Fruit fly (Drosophila melanogaster): ENCODE results near the gene PIG-P.

The PIG-P gene

DNA sequence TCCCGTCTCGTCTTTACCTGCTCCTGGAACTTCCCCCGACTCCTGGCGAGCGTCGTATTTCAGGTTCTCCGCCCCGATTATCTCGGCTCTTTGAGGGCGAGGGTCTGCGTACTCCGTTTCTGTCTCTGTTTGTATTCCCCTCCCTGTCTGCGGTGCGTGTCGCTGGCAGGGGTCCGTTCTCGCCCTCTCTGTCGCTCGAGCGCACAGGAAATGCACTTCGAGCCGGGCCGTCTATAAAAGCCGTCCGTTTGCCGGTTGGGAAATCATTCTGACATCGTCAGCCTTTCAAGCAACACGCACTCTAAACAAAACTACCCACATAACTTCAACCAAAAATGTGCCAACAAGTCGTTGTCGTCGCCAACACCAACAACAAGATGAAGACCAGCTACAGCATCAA, 47.4 kb downstream of the PIG-P start (continued):
- peak; percentile 17 for TF ChIP-seq jumu (GFP tag; optimal IDR thresholded peaks at IDR 0.05)
- no peak for TF ChIP-seq lov (optimal IDR thresholded peaks at IDR 0.05)
- TF ChIP-seq lov (GFP tag; IDR thresholded peaks at IDR 0.05), result no peak
- TF ChIP-seq CG2712 (tag; optimal IDR thresholded peaks at IDR 0.05), result peak; percentile 5
- no peak for TF ChIP-seq BtbVII (GFP tag; optimal IDR thresholded peaks at IDR 0.05)
- no peak for TF ChIP-seq D19B (GFP tag; optimal IDR thresholded peaks at IDR 0.05)
- TF ChIP-seq Mrtf (GFP tag; IDR thresholded peaks at IDR 0.05), result no peak
- peak; percentile 67 for TF ChIP-seq Jarid2 (GFP tag; optimal IDR thresholded peaks at IDR 0.05)
- no peak for TF ChIP-seq fru (optimal IDR thresholded peaks at IDR 0.05)
- peak; percentile 62; the same call in 1 of the 3 replicates for TF ChIP-seq CG2199 (GFP tag; IDR thresholded peaks at IDR 0.05)
- no peak for TF ChIP-seq sima (GFP tag; optimal IDR thresholded peaks at IDR 0.05)
- TF ChIP-seq Stat92E (GFP tag; optimal IDR thresholded peaks at IDR 0.05), result no peak
- no peak for TF ChIP-seq salm (tag; optimal IDR thresholded peaks at IDR 0.05)
- TF ChIP-seq zf30C (GFP tag; optimal IDR thresholded peaks at IDR 0.05), result no peak
- no peak for TF ChIP-seq HLH3B (GFP tag; IDR thresholded peaks at IDR 0.05)
- peak; percentile 17 for TF ChIP-seq CG9876 (GFP tag; optimal IDR thresholded peaks at IDR 0.05)
- TF ChIP-seq cato (GFP tag; optimal IDR thresholded peaks at IDR 0.05; ENCODE audit: borderline replicate concordance), result no peak
- no peak for TF ChIP-seq CG12071 (GFP tag; optimal IDR thresholded peaks at IDR 0.05)
- no peak for TF ChIP-seq Awh (GFP tag; IDR thresholded peaks at IDR 0.05)
- peak in 1 of 2 experiments; percentile 71 for TF ChIP-seq tll (GFP tag; optimal IDR thresholded peaks at IDR 0.05)
- TF ChIP-seq CG17802 (tag; optimal IDR thresholded peaks at IDR 0.05), result no peak
- TF ChIP-seq Dip2 (GFP tag; IDR thresholded peaks at IDR 0.05), result no peak
- no peak for TF ChIP-seq CG14710 (tag; optimal IDR thresholded peaks at IDR 0.05)
- TF ChIP-seq Dbx (GFP tag; IDR thresholded peaks at IDR 0.05), result no peak
- TF ChIP-seq CG13287 (GFP tag; IDR thresholded peaks at IDR 0.05; ENCODE audit: partially characterized antibody), result no peak
- TF ChIP-seq Ada2b (GFP tag; IDR thresholded peaks at IDR 0.05), result no peak
- TF ChIP-seq nom (GFP tag; optimal IDR thresholded peaks at IDR 0.05), result peak; percentile 18
- TF ChIP-seq psq (GFP tag; optimal IDR thresholded peaks at IDR 0.05), result no peak
- TF ChIP-seq CG17359 (tag; optimal IDR thresholded peaks at IDR 0.05), result no peak
- no peak for TF ChIP-seq Max (GFP tag; optimal IDR thresholded peaks at IDR 0.05)
- TF ChIP-seq CG11695 (GFP tag; IDR thresholded peaks at IDR 0.05), result no peak
- TF ChIP-seq CG34376 (GFP tag; optimal IDR thresholded peaks at IDR 0.05), result no peak

DNA sequence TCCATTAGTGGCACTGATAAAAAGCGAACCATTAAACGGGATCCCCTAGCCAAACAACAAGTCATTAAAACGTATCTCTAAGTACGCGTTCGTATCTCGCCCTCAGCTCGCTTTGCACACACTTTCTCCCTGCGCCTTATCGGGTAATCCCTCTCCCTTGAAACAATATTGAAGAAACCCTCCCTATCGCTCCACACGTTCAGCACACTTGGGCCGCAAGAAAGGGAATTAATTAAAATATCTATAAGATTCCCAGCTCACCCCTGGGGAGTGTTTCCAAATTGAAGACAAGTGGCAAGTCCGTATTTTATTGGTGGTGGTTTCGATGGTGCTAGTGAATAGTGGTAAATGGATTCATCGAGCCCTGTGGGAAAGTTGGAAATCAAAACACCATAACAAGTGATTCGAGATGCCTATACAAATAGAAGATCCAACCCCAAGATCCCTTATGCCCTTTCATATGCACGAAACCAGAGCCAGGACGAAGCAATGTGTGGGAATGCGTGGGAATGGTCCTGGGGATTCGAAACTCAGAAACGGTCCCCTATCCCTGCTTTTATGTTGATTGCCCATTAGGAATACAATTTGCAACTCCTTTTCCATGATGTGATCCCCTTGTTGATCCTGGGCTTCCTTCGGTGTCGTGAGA, 48.1 kb downstream of the PIG-P start:
- TF ChIP-seq Dek (tag; optimal IDR thresholded peaks at IDR 0.05) (no peak), CG7745 (tag; optimal IDR thresholded peaks at IDR 0.05) (peak; percentile 36), lov (optimal IDR thresholded peaks at IDR 0.05) (no peak), lov (GFP tag; IDR thresholded peaks at IDR 0.05) (0 out of 3 replicates have a peak, but pooled peaks have one; percentile 9), CG3847 (GFP tag; IDR thresholded peaks at IDR 0.05) (no peak), sens (GFP tag) (peak; percentile 72), Sry-β (GFP tag; optimal IDR thresholded peaks at IDR 0.05) (no peak), Blimp-1 (GFP tag; optimal IDR thresholded peaks at IDR 0.05) (peak; percentile 24), az2 (GFP tag; optimal IDR thresholded peaks at IDR 0.05) (no peak), ro (GFP tag; IDR thresholded peaks at IDR 0.05) (no peak), vvl (GFP tag; IDR thresholded peaks at IDR 0.05) (peak; percentile 24; the same call in 1 of the 2 replicates), CG10565 (GFP tag; optimal IDR thresholded peaks at IDR 0.05) (no peak), org-1 (GFP tag; optimal IDR thresholded peaks at IDR 0.05) (no peak), nerfin-1 (tag; optimal IDR thresholded peaks at IDR 0.05) (peak; percentile 89), stwl (tag; optimal IDR thresholded peaks at IDR 0.05) (no peak), Scr (GFP tag; IDR thresholded peaks at IDR 0.05; ENCODE audit: partially characterized antibody) (no peak), pros (GFP tag; optimal IDR thresholded peaks at IDR 0.05) (peak; percentile 93), oc (tag; optimal IDR thresholded peaks at IDR 0.05) (peak; percentile 48), grn (GFP tag; optimal IDR thresholded peaks at IDR 0.05) (peak; percentile 8), CG4360 (GFP tag; IDR thresholded peaks at IDR 0.05) (no peak), Tbp (GFP tag; optimal IDR thresholded peaks at IDR 0.05) (no peak), CG3065 (GFP tag; optimal IDR thresholded peaks at IDR 0.05) (no peak)

Data from whole organism, embryonic.